Fruit fly (Drosophila melanogaster): Measurements from ENCODE around the gene CG43783.

Gene CG43783

DNA sequence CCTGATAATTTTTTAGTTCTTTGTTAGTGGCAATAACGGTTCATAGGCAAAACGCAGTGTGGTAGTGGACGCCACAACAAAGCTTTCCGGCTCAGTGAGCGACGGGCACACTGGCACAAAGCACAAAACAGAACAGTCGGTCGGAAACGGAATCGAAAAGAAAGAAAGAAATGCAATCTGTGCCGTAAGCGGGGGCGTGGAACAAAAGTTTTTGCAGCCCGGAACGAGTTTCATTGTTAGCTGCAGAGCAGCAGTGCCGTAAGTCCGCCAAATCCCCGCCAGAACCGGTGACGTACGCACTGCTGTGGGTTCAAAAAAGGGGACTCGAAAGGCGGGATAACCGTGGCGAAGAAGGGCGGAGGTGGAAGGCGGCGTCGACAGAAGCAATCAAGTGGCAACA lies 14.4 kb upstream of the CG43783 start, which contains the start of gene CG5026 (continued):
- TF ChIP-seq CG42726 (GFP tag; IDR thresholded peaks at IDR 0.05; ENCODE audit: partially characterized antibody) (no peak), trem (tag; optimal IDR thresholded peaks at IDR 0.05) (peak; percentile 2), CG18476 (GFP tag; optimal IDR thresholded peaks at IDR 0.05) (no peak), Ets65A (GFP tag) (peak; percentile 87), E2f2 (GFP tag; IDR thresholded peaks at IDR 0.05) (peak; percentile 68), hth (optimal IDR thresholded peaks at IDR 0.05) (no peak), Doc2 (GFP tag; IDR thresholded peaks at IDR 0.05) (no peak), Dref (GFP tag; IDR thresholded peaks at IDR 0.05) (peak; percentile 34), bowl (GFP tag; IDR thresholded peaks at IDR 0.05) (no peak), seq (GFP tag; IDR thresholded peaks at IDR 0.05) (no peak), fu2 (GFP tag; optimal IDR thresholded peaks at IDR 0.05) (no peak), CG31224 (GFP tag; IDR thresholded peaks at IDR 0.05) (no peak), CG15514 (GFP tag; optimal IDR thresholded peaks at IDR 0.05) (peak; percentile 87), CG11456 (GFP tag; IDR thresholded peaks at IDR 0.05) (no peak), CoRest (tag; optimal IDR thresholded peaks at IDR 0.05) (peak; percentile 61), chm (GFP tag; IDR thresholded peaks at IDR 0.05) (no peak), CG11723 (GFP tag; optimal IDR thresholded peaks at IDR 0.05) (no peak), CG11398 (GFP tag; optimal IDR thresholded peaks at IDR 0.05) (peak; percentile 6), Scr (GFP tag; IDR thresholded peaks at IDR 0.05; ENCODE audit: partially characterized antibody) (peak; percentile 24), pan (optimal IDR thresholded peaks at IDR 0.05) (no peak), pan (GFP tag; optimal IDR thresholded peaks at IDR 0.05 in 1 of 2, IDR thresholded peaks at IDR 0.05 in 1 of 2) (no peak), slbo (GFP tag; IDR thresholded peaks at IDR 0.05) (no peak), stwl (tag; optimal IDR thresholded peaks at IDR 0.05) (peak; percentile 23), Ets97D (GFP tag; optimal IDR thresholded peaks at IDR 0.05) (peak; percentile 82), CG12659 (GFP tag; optimal IDR thresholded peaks at IDR 0.05) (peak; percentile 46), CG2120 (GFP tag; optimal IDR thresholded peaks at IDR 0.05) (no peak), CG4360 (GFP tag; IDR thresholded peaks at IDR 0.05) (no peak), CG16815 (GFP tag; optimal IDR thresholded peaks at IDR 0.05) (no peak), Dbx (GFP tag; IDR thresholded peaks at IDR 0.05) (0 out of 3 replicates have a peak, but pooled peaks have one; percentile 26), CG7745 (tag; optimal IDR thresholded peaks at IDR 0.05) (no peak), dati (GFP tag; IDR thresholded peaks at IDR 0.05) (no peak), ap (GFP tag; IDR thresholded peaks at IDR 0.05) (no peak), CG16813 (GFP tag; IDR thresholded peaks at IDR 0.05; ENCODE audit: partially characterized antibody) (no peak), gcm (GFP tag; optimal IDR thresholded peaks at IDR 0.05) (no peak), ci (GFP tag; IDR thresholded peaks at IDR 0.05) (peak; percentile 63; the same call in 2 of the 3 replicates), exex (tag; optimal IDR thresholded peaks at IDR 0.05) (no peak), Jarid2 (GFP tag; optimal IDR thresholded peaks at IDR 0.05) (no peak), MESR4 (GFP tag; optimal IDR thresholded peaks at IDR 0.05) (peak; percentile 44), dysf (GFP tag; IDR thresholded peaks at IDR 0.05) (no peak), CG31441 (GFP tag; IDR thresholded peaks at IDR 0.05) (no peak)

DNA sequence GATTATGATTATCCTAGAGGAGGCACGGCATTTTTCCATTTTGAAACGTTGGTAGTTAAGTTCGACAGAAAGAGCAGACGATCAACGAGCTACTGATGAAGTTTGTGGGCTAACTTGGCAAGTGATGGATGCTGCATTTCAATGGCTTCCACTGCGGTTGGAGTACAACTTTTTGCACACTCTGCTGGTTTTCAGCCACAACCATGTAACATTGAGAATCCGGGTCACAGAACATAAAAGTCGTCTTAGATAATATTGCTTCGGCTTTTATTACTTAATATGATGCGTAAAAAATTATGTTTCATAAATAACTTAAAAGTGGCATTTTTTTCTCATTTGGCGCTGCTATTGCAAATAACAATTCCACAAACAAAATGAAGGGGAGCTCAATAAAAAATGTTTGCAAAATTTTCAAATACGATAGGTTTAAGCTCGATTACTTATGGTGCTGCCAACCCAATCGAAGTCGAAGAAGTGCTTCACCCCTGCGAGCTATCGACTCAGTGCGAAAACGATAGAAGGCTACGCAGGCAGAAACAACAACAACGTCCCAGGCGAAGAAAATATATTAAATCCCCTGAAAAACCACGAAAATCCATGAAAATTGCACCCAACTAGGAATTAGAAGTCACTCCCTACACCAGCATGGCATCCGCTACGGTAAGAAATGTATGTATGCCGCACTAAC lies 12.4 kb upstream of the CG43783 start, which contains the start of the genes CG5653 and CG5021:
Gene CG5653, minus strand, starts transcription at position 51 of the 688 bp plus-strand sequence.
Gene CG5021, plus strand, starts transcription at position 506 of the 688 bp plus-strand sequence.
- TF ChIP-seq Dp (GFP tag; optimal IDR thresholded peaks at IDR 0.05) (peak; percentile 95), ind (GFP tag; optimal IDR thresholded peaks at IDR 0.05) (no peak), bigmax (GFP tag; optimal IDR thresholded peaks at IDR 0.05) (no peak), gfzf (GFP tag; optimal IDR thresholded peaks at IDR 0.05) (peak; percentile 27), Dref (GFP tag; IDR thresholded peaks at IDR 0.05) (peak; percentile 96), CG17385 (GFP tag; optimal IDR thresholded peaks at IDR 0.05) (no peak), insv (GFP tag; optimal IDR thresholded peaks at IDR 0.05) (no peak), zfh2 (GFP tag; optimal IDR thresholded peaks at IDR 0.05) (no peak), Fer1 (GFP tag; optimal IDR thresholded peaks at IDR 0.05) (no peak), CG4617 (GFP tag; optimal IDR thresholded peaks at IDR 0.05; ENCODE audit: borderline replicate concordance) (peak; percentile 19), Nf-YA (GFP tag; IDR thresholded peaks at IDR 0.05) (no peak), HmgD (GFP tag; optimal IDR thresholded peaks at IDR 0.05) (no peak), CG15011 (GFP tag; optimal IDR thresholded peaks at IDR 0.05) (no peak), Sry-δ (GFP tag; optimal IDR thresholded peaks at IDR 0.05) (peak; percentile 88)

Data from whole organism, embryonic.